Worm (Caenorhabditis elegans) whole organism, young adult: Measurements from ENCODE around the gene Y57A10A.31.
"Not testable (repeated sequence)": the region's sequence is repeated elsewhere in the genome, so short reads cannot be mapped to it uniquely, and the experiment has no call there.

Source experiments
- C17E4.6 ChIP-seq: fragments of 200-800 bp; sonication (Bioruptor generic); IDR thresholded peaks from 2 replicates; pipeline ENCODE4 v1.3.6; 2022; ENCODE audit warnings: missing genetic modification reagents, missing genetic modification characterization, missing compliant biosample characterization
- F33H1.4 ChIP-seq: fragments of 200-800 bp; sonication (Bioruptor generic); IDR thresholded peaks from 2 replicates; pipeline ENCODE4 v1.3.6; 2022; ENCODE audit warnings: missing genetic modification reagents, missing genetic modification characterization, missing compliant biosample characterization
- F57A8.1 ChIP-seq: fragments of 200-800 bp; sonication (Bioruptor generic); optimal IDR thresholded peaks from 2 replicates; lab custom pipeline; 2018; ENCODE audit warnings: mild to moderate bottlenecking, missing genetic modification characterization, moderate library complexity, missing compliant biosample characterization
- Y53F4B.3 ChIP-seq: fragments of 200-800 bp; sonication (Bioruptor generic); IDR thresholded peaks from 2 replicates; pipeline ENCODE4 v1.3.6; 2022; ENCODE audit warnings: missing genetic modification reagents, missing genetic modification characterization, missing compliant biosample characterization
- athp-1 ChIP-seq: sonication (generic microtip); optimal IDR thresholded peaks from 2 replicates; lab custom pipeline; 2017; ENCODE audit warnings: mild to moderate bottlenecking, missing genetic modification characterization, missing compliant biosample characterization
- cebp-1 ChIP-seq, 2 experiments: fragments of 200-800 bp in 1 of 2; sonication (Bioruptor generic) in 1 of 2; sonication (generic microtip) in 1 of 2; IDR thresholded peaks in 1 of 2; optimal IDR thresholded peaks in 1 of 2; 2 replicates each; pipeline versions ENCODE4 v1.3.6 to Lab custom; 2017 to 2022; ENCODE audit warnings: missing compliant biosample characterization in 2 of 2, missing genetic modification characterization in 2 of 2, mild to moderate bottlenecking in 1 of 2, missing genetic modification reagents in 1 of 2, moderate library complexity in 1 of 2
- ceh-100 ChIP-seq: fragments of 200-800 bp; sonication (Bioruptor generic); IDR thresholded peaks from 2 replicates; pipeline ENCODE4 v1.3.6; 2022; ENCODE audit warnings: missing genetic modification reagents, missing genetic modification characterization, missing compliant biosample characterization
- ceh-27 ChIP-seq: fragments of 200-800 bp; sonication (Bioruptor generic); optimal IDR thresholded peaks from 2 replicates; lab custom pipeline; 2018; ENCODE audit warnings: mild to moderate bottlenecking, missing genetic modification characterization, moderate library complexity, missing compliant biosample characterization
- ceh-40 ChIP-seq: fragments of 200-800 bp; sonication (Bioruptor generic); IDR thresholded peaks from 2 replicates; pipeline ENCODE4 v1.3.6; 2022; ENCODE audit warnings: missing genetic modification characterization, missing compliant biosample characterization
- ceh-79 ChIP-seq: sonication (generic microtip); optimal IDR thresholded peaks from 2 replicates; lab custom pipeline; 2017; ENCODE audit warnings: mild to moderate bottlenecking, missing genetic modification characterization, missing compliant biosample characterization
- ceh-91 ChIP-seq: fragments of 200-800 bp; sonication (Bioruptor generic); IDR thresholded peaks from 2 replicates; pipeline ENCODE4 v1.3.6; 2022; ENCODE audit warnings: missing genetic modification reagents, missing genetic modification characterization, missing compliant biosample characterization
- die-1 ChIP-seq: sonication (generic microtip); optimal IDR thresholded peaks from 2 replicates; lab custom pipeline; 2016; ENCODE audit warnings: missing genotype, mild to moderate bottlenecking, missing genetic modification characterization, missing compliant biosample characterization
- dpl-1 ChIP-seq: fragments of 150-350 bp; optimal IDR thresholded peaks from 2 replicates; lab custom pipeline; 2014; ENCODE audit warnings: missing biosample characterization, missing genetic modification reagents, missing genetic modification characterization
- hlh-12 ChIP-seq: sonication (generic microtip); optimal IDR thresholded peaks from 2 replicates; lab custom pipeline; 2016; ENCODE audit warnings: missing genetic modification characterization, missing compliant biosample characterization
- hmg-1.2 ChIP-seq: fragments of 200-800 bp; sonication (Bioruptor generic); IDR thresholded peaks from 2 replicates; pipeline ENCODE4 v1.3.6; 2022; ENCODE audit warnings: missing genetic modification reagents, missing genetic modification characterization, missing compliant biosample characterization
- let-526 ChIP-seq: fragments of 200-800 bp; sonication (Bioruptor generic); IDR thresholded peaks from 2 replicates; pipeline ENCODE4 v1.3.6; 2022; ENCODE audit warnings: missing genetic modification reagents, missing genetic modification characterization, missing compliant biosample characterization
- lin-40 ChIP-seq: sonication (generic microtip); optimal IDR thresholded peaks from 2 replicates; lab custom pipeline; 2016; ENCODE audit warnings: missing genetic modification characterization, mild to moderate bottlenecking, missing compliant biosample characterization, missing genotype, missing genetic modification reagents
- lin-54 ChIP-seq: fragments of 200-800 bp; sonication (Bioruptor generic); optimal IDR thresholded peaks from 2 replicates; lab custom pipeline; 2018; ENCODE audit warnings: mild to moderate bottlenecking, missing genetic modification characterization, missing compliant biosample characterization
- lir-1 ChIP-seq: fragments of 200-800 bp; sonication (Bioruptor generic); conservative IDR thresholded peaks from 2 replicates; pipeline ENCODE4 v1.3.6; 2022; ENCODE audit warnings: missing genetic modification reagents, missing genetic modification characterization, missing compliant biosample characterization
- lsy-27 ChIP-seq: sonication (generic microtip); optimal IDR thresholded peaks from 2 replicates; lab custom pipeline; 2017; ENCODE audit warnings: missing genetic modification characterization, mild to moderate bottlenecking, missing compliant biosample characterization, antibody characterized with exemption, missing genotype, borderline replicate concordance; ENCODE audit not compliant: insufficient read depth
- madf-3 ChIP-seq: fragments of 200-800 bp; sonication (Bioruptor generic); IDR thresholded peaks from 2 replicates; pipeline ENCODE4 v1.3.6; 2022; ENCODE audit warnings: missing genetic modification reagents, missing genetic modification characterization, missing compliant biosample characterization
- madf-6 ChIP-seq: fragments of 200-800 bp; sonication (Bioruptor generic); IDR thresholded peaks from 2 replicates; pipeline ENCODE4 v1.3.6; 2022; ENCODE audit warnings: missing genetic modification reagents, missing genetic modification characterization, missing compliant biosample characterization
- snpc-4 ChIP-seq, 5 experiments: fragments of 150-350 bp in 1 of 5; sonication (generic microtip) in 4 of 5; optimal IDR thresholded peaks; 2 replicates each; lab custom pipeline; 2014 to 2018; ENCODE audit warnings: missing genetic modification characterization in 5 of 5, missing biosample characterization in 3 of 5, antibody characterized with exemption in 2 of 5, mild to moderate bottlenecking in 2 of 5, missing compliant biosample characterization in 2 of 5, missing genotype in 2 of 5, moderate library complexity in 2 of 5, missing genetic modification reagents in 1 of 5
- sptf-2 ChIP-seq: fragments of 200-800 bp; sonication (Bioruptor generic); optimal IDR thresholded peaks from 2 replicates; lab custom pipeline; 2018; ENCODE audit warnings: mild to moderate bottlenecking, missing genetic modification characterization, missing compliant biosample characterization
- ztf-25 ChIP-seq: fragments of 200-800 bp; sonication (Bioruptor generic); IDR thresholded peaks from 2 replicates; pipeline ENCODE4 v1.3.6; 2022; ENCODE audit warnings: missing genetic modification reagents, missing genetic modification characterization, missing compliant biosample characterization
- ztf-26 ChIP-seq: sonication (generic microtip); optimal IDR thresholded peaks from 2 replicates; lab custom pipeline; 2017; ENCODE audit warnings: missing genetic modification characterization, missing compliant biosample characterization

The Y57A10A.31 gene

DNA sequence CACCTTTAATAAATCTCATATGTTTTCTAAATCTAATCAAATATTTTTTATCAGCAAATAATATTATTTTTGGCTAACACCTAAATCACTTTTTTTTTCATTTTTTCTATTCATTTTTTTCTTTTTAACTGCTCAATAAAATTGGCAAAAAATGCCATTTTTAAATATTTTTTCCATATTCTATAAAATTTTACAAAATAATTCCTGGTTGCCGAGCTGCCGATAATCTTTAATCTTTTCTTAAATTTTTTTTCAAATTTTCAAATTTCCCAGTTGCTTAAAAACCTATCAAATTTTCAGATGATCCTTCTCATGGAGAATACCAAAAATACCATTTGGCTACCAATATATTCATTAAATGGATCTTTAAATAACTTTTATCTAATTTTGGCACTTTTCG, 22.4 kb downstream of the Y57A10A.31 start, which contains the start of gene sre-51:
Gene sre-51 (plus strand): TSS at position 301 of the 400 bp plus-strand sequence.
- TF ChIP-seq dpl-1 (GFP tag; lab: Kevin White, UChicago) (no peak), F33H1.4 (no peak), athp-1 (tag; lab: Kevin White, UChicago) (no peak)

DNA sequence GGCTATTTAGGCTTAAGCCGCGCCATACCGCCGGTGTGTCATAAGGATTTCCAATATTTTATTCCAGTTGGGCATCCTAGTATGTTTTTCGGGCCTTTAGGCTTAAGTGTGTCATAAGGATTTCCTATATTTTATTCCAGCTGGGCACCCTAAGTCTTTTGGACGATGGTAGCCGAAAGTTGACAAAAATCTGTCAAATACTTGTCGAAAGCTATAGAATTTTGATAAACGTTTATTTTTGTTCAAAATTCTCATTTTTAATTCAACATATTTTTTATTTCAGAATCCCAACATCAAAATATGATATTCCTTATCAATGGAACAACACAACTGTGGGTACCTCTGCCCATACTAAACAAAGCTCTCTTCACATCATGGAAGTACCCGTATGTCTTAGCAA, 29.4 kb downstream of the Y57A10A.31 start, which contains the start of gene sre-49:
Gene sre-49 (plus strand): TSS at position 301 of the 400 bp plus-strand sequence.
- not testable (repeated sequence) for TF ChIP-seq madf-6 (GFP tag; lab: Robert Waterston, UW); lin-40 (tag; lab: Kevin White, UChicago); ztf-25 (GFP tag; lab: Robert Waterston, UW)
- TF ChIP-seq, all 124 proteins: peak for 0; not testable (repeated sequence) for 124

DNA sequence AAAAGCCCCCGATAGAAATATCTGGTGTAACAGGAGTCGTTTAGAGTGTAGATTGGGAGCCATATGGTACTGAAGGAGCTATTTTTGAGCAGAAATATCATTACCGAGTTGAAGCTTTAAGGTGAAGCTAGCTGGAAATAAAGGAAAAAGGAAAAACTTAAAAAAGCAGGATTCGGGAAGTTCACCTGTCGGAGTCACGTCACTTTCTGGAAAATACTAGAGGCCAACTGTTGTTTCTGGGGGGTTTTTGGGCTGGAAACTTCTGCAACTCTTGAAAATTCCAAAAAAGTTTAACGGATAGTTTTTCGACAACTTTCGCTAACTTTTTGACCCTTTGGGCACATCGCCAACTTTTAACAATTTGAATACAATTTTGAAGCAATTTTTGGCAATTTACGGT, 34.1 kb downstream of the Y57A10A.31 start, which contains the start of gene sre-53:
Gene sre-53 (minus strand): TSS at position 101 of the 400 bp plus-strand sequence.
- TF ChIP-seq Y53F4B.3 (GFP tag; lab: Robert Waterston, UW), result no peak
- TF ChIP-seq ztf-26, result no peak
- TF ChIP-seq hmg-1.2 (GFP tag; lab: Robert Waterston, UW), result no peak
- TF ChIP-seq cebp-1 (GFP tag; IDR thresholded peaks at IDR 0.05; lab: Robert Waterston, UW), result no peak
- no peak for TF ChIP-seq cebp-1 (tag; optimal IDR thresholded peaks at IDR 0.05; lab: Kevin White, UChicago)
- no peak for TF ChIP-seq ceh-91 (GFP tag; lab: Robert Waterston, UW)

DNA sequence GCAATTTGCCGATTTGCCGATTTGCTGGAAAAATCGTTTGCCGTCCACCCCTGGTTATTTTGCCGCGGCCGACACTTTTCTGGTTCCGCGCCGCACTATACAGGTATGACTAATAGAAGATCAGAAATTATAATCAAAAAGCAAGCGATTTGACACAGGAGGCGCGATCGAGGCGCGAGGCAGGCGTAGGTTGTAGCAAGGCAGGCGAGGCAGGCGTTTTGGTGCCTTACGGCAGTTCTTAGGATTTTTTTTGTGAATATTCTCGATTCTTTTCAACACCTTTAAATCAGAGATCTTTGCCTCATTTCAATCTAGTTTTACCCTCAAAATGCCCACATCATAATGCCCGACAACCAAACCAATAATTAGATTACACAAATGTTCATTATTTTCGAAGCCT, 35.0 kb downstream of the Y57A10A.31 start, which contains the start of gene sre-56:
Gene sre-56 (plus strand): TSS at position 301 of the 400 bp plus-strand sequence.
- no peak for TF ChIP-seq snpc-4 (GFP tag; optimal IDR thresholded peaks at IDR 0.05; lab: Kevin White, UChicago)
- peak in 1 of 4 experiments; percentile 60 for TF ChIP-seq snpc-4 (tag; optimal IDR thresholded peaks at IDR 0.05; lab: Kevin White, UChicago)
- TF ChIP-seq ceh-27 (GFP tag; lab: Kevin White, UChicago), result no peak
- TF ChIP-seq, all 124 proteins: peak for 1

DNA sequence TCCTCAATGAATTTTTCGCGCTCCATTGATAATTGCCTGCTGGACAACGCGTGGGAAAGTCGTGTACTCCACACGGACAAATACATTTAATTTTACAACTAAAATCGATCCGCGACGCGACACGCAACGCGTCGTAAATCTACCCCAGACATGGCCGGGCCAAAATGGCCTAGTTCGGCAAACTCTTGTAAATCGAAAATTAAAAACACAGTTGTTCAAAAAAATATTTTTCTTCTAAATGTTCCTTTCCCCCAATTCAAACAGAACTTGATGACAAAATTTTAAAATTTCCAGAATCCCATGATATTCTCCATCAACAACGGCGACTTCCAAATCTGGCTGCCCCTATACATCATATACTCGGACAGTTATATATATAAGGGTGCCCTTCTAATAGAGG, 39.8 kb downstream of the Y57A10A.31 start, which contains the start of gene sre-55:
Gene sre-55 (plus strand): TSS at position 301 of the 400 bp plus-strand sequence.
- no peak for TF ChIP-seq ceh-100 (GFP tag; lab: Robert Waterston, UW)

DNA sequence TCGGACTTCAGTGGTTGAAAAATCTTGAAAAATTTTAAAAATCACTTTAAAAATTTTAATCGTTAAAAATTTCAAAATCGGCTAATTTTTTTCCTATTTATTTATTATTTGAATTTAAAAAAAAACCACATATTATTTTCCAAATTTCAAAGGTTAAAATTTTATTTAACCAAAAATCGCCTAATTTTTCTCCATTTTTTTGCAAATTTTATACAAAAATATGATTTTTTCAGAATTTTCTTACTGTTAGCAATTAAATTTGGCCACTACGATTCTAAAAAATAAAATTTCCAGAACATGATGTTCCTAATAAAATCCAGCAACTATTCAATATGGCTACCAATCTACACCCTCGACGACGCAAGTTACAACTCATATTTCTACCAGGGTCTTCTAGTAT, 43.4 kb downstream of the Y57A10A.31 start, which contains the start of gene sre-54:
Gene sre-54 (plus strand): TSS at position 301 of the 400 bp plus-strand sequence.
- TF ChIP-seq let-526 (no peak), C17E4.6 (GFP tag; lab: Robert Waterston, UW) (no peak), ceh-40 (GFP tag; lab: Robert Waterston, UW) (no peak), sptf-2 (GFP tag; lab: Kevin White, UChicago) (no peak), ceh-79 (tag; lab: Kevin White, UChicago) (no peak), lir-1 (GFP tag; lab: Robert Waterston, UW) (no peak), lsy-27 (tag; lab: Kevin White, UChicago) (no peak), hlh-12 (no peak), madf-6 (GFP tag; lab: Robert Waterston, UW) (no peak), lin-54 (GFP tag; lab: Kevin White, UChicago) (no peak), madf-3 (no peak), F57A8.1 (GFP tag; lab: Kevin White, UChicago) (no peak)
- TF ChIP-seq, all 124 proteins: peak for 0

DNA sequence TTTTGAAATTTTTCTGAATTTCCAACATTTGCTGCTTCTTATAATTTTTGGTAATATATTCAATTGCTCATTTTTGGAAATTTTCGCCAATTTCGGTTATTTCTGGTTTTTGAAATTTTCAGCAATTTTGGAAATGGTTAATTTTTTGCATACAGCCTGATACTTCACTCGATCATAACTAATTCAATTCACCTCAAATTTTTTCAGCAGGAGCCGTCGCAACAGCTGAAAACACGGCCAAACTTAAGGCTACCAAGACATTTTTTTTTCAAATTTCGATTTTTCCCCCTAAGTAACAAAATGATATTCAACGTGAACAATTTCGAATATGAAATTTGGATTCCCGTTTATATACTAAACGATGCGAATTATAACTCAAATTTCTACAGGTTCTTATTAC, 46.2 kb downstream of the Y57A10A.31 start, which contains the start of gene sre-52:
Gene sre-52 (plus strand): TSS at position 301 of the 400 bp plus-strand sequence.
- TF ChIP-seq let-526 (no peak), die-1 (tag; lab: Kevin White, UChicago) (no peak)
- TF ChIP-seq, all 124 proteins: peak for 0
